Worm (Caenorhabditis elegans): Measurements from ENCODE around the gene F57A8.1.

- TF ChIP-seq ztf-29 (GFP tag; IDR thresholded peaks at IDR 0.05) (no peak), cog-1 (tag; optimal IDR thresholded peaks at IDR 0.05) (no peak), ztf-23 (GFP tag; IDR thresholded peaks at IDR 0.05) (no peak), med-1 (GFP tag; optimal IDR thresholded peaks at IDR 0.05; ENCODE audit: insufficient read depth) (no peak), klf-2 (GFP tag; conservative IDR thresholded peaks at IDR 0.05) (no peak)
Measured at ce11 chrV:10012639-10013038, 24.5 kb upstream of the F57A8.1 start.

Measured in whole organism, midembryonic.